Fruit fly (Drosophila melanogaster): Measurements from ENCODE around the gene CG17560.

The CG17560 gene

dm6 chr3R:16591407-16591806 is 26.3 kb upstream of the CG17560 start:
- TF ChIP-seq bab1 (GFP tag; optimal IDR thresholded peaks at IDR 0.05) (no peak), tj (GFP tag; optimal IDR thresholded peaks at IDR 0.05) (no peak), CG7045 (GFP tag; optimal IDR thresholded peaks at IDR 0.05) (no peak), toe (GFP tag; optimal IDR thresholded peaks at IDR 0.05) (no peak), cic (GFP tag; optimal IDR thresholded peaks at IDR 0.05) (no peak), CG5204 (GFP tag; optimal IDR thresholded peaks at IDR 0.05) (no peak), Clk (GFP tag; optimal IDR thresholded peaks at IDR 0.05) (no peak), CG11617 (GFP tag; optimal IDR thresholded peaks at IDR 0.05) (no peak), kay (GFP tag; ENCODE audit: borderline replicate concordance) (no peak), CG14711 (tag; optimal IDR thresholded peaks at IDR 0.05) (no peak), ovo (GFP tag; optimal IDR thresholded peaks at IDR 0.05) (no peak), Mnt (GFP tag; optimal IDR thresholded peaks at IDR 0.05) (no peak)

- no peak for TF ChIP-seq Crg-1 (GFP tag; optimal IDR thresholded peaks at IDR 0.05)
These were observed 23.5 kb upstream of the CG17560 start, which contains the start of gene CG14892 for dm6 chr3R:16594056-16594858. Gene CG14892, plus strand, starts transcription at chr3R:16594414.

- TF ChIP-seq CG7101 (tag; optimal IDR thresholded peaks at IDR 0.05), result no peak
These were observed 22.8 kb upstream of the CG17560 start for dm6 chr3R:16594961-16595360.

- TF ChIP-seq Clk (GFP tag; optimal IDR thresholded peaks at IDR 0.05), result no peak
- no peak for TF ChIP-seq CG33017 (tag; optimal IDR thresholded peaks at IDR 0.05)
- TF ChIP-seq cnc (optimal IDR thresholded peaks at IDR 0.05), result no peak
- no peak for TF ChIP-seq kay (GFP tag; ENCODE audit: borderline replicate concordance)
- no peak for TF ChIP-seq CG1620 (GFP tag; optimal IDR thresholded peaks at IDR 0.05)
- no peak for TF ChIP-seq bab1 (GFP tag; optimal IDR thresholded peaks at IDR 0.05)
- TF ChIP-seq CG5204 (GFP tag; optimal IDR thresholded peaks at IDR 0.05), result no peak
- TF ChIP-seq cic (GFP tag; optimal IDR thresholded peaks at IDR 0.05), result no peak
- TF ChIP-seq Hr96 (GFP tag; optimal IDR thresholded peaks at IDR 0.05), result no peak
- no peak for TF ChIP-seq Mnt (GFP tag; optimal IDR thresholded peaks at IDR 0.05)
- no peak for TF ChIP-seq pad (GFP tag; optimal IDR thresholded peaks at IDR 0.05)
- no peak for TF ChIP-seq tj (GFP tag; optimal IDR thresholded peaks at IDR 0.05)
- no peak for TF ChIP-seq Crg-1 (GFP tag; optimal IDR thresholded peaks at IDR 0.05)
These were observed 18.1 kb upstream of the CG17560 start for dm6 chr3R:16599647-16600046.

dm6 chr3R:16600735-16601134 is 17.0 kb upstream of the CG17560 start:
- TF ChIP-seq CG14711 (tag; optimal IDR thresholded peaks at IDR 0.05) (no peak), bab1 (GFP tag; optimal IDR thresholded peaks at IDR 0.05) (no peak), CG33017 (tag; optimal IDR thresholded peaks at IDR 0.05) (no peak)

- no peak for TF ChIP-seq bab1 (GFP tag; optimal IDR thresholded peaks at IDR 0.05)
- TF ChIP-seq CG14711 (tag; optimal IDR thresholded peaks at IDR 0.05), result no peak
- no peak for TF ChIP-seq CG11617 (GFP tag; optimal IDR thresholded peaks at IDR 0.05)
- no peak for TF ChIP-seq pad (GFP tag; optimal IDR thresholded peaks at IDR 0.05)
- no peak for TF ChIP-seq CG7101 (tag; optimal IDR thresholded peaks at IDR 0.05)
- TF ChIP-seq cic (GFP tag; optimal IDR thresholded peaks at IDR 0.05), result no peak
- TF ChIP-seq tj (GFP tag; optimal IDR thresholded peaks at IDR 0.05), result no peak
- no peak for TF ChIP-seq Mnt (GFP tag; optimal IDR thresholded peaks at IDR 0.05)
- TF ChIP-seq ovo (GFP tag; optimal IDR thresholded peaks at IDR 0.05), result no peak
- TF ChIP-seq cnc (optimal IDR thresholded peaks at IDR 0.05), result no peak
These were observed 13.0 kb upstream of the CG17560 start, which contains the start of gene CG10345 for dm6 chr3R:16604715-16605114. Gene CG10345, minus strand, starts transcription at chr3R:16604861.

- TF ChIP-seq kay (GFP tag; ENCODE audit: borderline replicate concordance) (no peak), cic (GFP tag; optimal IDR thresholded peaks at IDR 0.05) (no peak), CG1620 (GFP tag; optimal IDR thresholded peaks at IDR 0.05) (no peak), CG7101 (tag; optimal IDR thresholded peaks at IDR 0.05) (no peak), CG14711 (tag; optimal IDR thresholded peaks at IDR 0.05) (no peak), Hr96 (GFP tag; optimal IDR thresholded peaks at IDR 0.05) (no peak), CG33017 (tag; optimal IDR thresholded peaks at IDR 0.05) (no peak), ovo (GFP tag; optimal IDR thresholded peaks at IDR 0.05) (no peak), Mnt (GFP tag; optimal IDR thresholded peaks at IDR 0.05) (no peak), toe (GFP tag; optimal IDR thresholded peaks at IDR 0.05) (no peak), pad (GFP tag; optimal IDR thresholded peaks at IDR 0.05) (no peak), CG12768 (GFP tag; optimal IDR thresholded peaks at IDR 0.05) (no peak), CG7045 (GFP tag; optimal IDR thresholded peaks at IDR 0.05) (no peak), CG5204 (GFP tag; optimal IDR thresholded peaks at IDR 0.05) (no peak), Crg-1 (GFP tag; optimal IDR thresholded peaks at IDR 0.05) (no peak), bab1 (GFP tag; optimal IDR thresholded peaks at IDR 0.05) (no peak), Clk (GFP tag; optimal IDR thresholded peaks at IDR 0.05) (no peak), CG11617 (GFP tag; optimal IDR thresholded peaks at IDR 0.05) (no peak), tj (GFP tag; optimal IDR thresholded peaks at IDR 0.05) (no peak)
These were observed 11.8 kb upstream of the CG17560 start for dm6 chr3R:16605929-16606328.
